Fruit fly (Drosophila melanogaster): Measurements from ENCODE around the gene Vps29.

DNA sequence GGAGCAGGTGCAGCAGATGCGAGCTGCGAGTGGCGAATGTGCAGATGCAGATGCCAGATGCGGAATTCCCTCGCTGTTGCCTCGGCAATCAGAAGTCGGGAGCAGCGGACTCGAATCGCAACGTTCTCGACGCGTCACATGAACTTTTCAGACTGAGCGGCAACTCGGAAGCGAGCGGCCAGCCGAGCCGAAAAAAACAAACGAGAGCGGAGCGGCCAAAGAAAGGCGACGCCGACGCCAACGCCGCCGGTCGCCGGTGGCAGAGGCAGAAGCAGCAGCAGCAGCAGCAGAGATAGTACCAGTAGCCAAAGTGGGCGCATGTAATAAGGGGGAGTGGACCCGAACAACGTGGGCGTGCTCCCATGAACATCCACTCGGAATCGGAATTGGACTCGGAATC is 48.2 kb upstream of the Vps29 start, which contains the start of gene CG4629:
- no peak for TF ChIP-seq pan (optimal IDR thresholded peaks at IDR 0.05)
- no peak for TF ChIP-seq CG8478 (optimal IDR thresholded peaks at IDR 0.05)
- no peak for TF ChIP-seq usp (GFP tag; optimal IDR thresholded peaks at IDR 0.05)
